Worm (Caenorhabditis elegans) whole organism, L1 larva: ENCODE measurements around the gene lhfp-4.

Experiments
- C04F5.9 ChIP-seq: sonication (generic microtip); optimal IDR thresholded peaks from 2 replicates; lab custom pipeline; 2016; ENCODE audit warnings: missing genetic modification characterization, missing compliant biosample characterization
- C16A3.4 ChIP-seq: fragments of 150-350 bp; optimal IDR thresholded peaks from 2 replicates; lab custom pipeline; 2014; ENCODE audit warnings: missing biosample characterization, missing genetic modification characterization
- alr-1 ChIP-seq: fragments of 200-800 bp; sonication (Bioruptor generic); optimal IDR thresholded peaks from 2 replicates; lab custom pipeline; 2018; ENCODE audit warnings: borderline replicate concordance, mild to moderate bottlenecking, missing genetic modification characterization, missing compliant biosample characterization
- aly-2 ChIP-seq: fragments of 150-350 bp; optimal IDR thresholded peaks from 2 replicates; lab custom pipeline; 2014; ENCODE audit warnings: missing biosample characterization, missing genetic modification characterization
- ama-1 ChIP-seq: fragments of 150-350 bp; optimal IDR thresholded peaks from 2 replicates; lab custom pipeline; 2014
- blmp-1 ChIP-seq: fragments of 150-350 bp; optimal IDR thresholded peaks from 2 replicates; lab custom pipeline; 2014; ENCODE audit warnings: missing biosample characterization, missing genetic modification characterization
- ceh-82 ChIP-seq, 3 experiments: fragments of 150-350 bp in 1 of 3; sonication (generic microtip) in 2 of 3; optimal IDR thresholded peaks; 2 replicates each; lab custom pipeline; 2014 to 2017; ENCODE audit warnings: missing biosample characterization in 3 of 3, missing genetic modification characterization in 3 of 3
- ces-1 ChIP-seq: fragments of 150-350 bp; optimal IDR thresholded peaks from 2 replicates; lab custom pipeline; 2014; ENCODE audit warnings: missing biosample characterization, missing genetic modification reagents, missing genetic modification characterization
- dpl-1 ChIP-seq, 3 experiments: fragments of 150-350 bp in 2 of 3; sonication (generic microtip) in 1 of 3; optimal IDR thresholded peaks; 2 replicates each; lab custom pipeline; 2014 to 2017; ENCODE audit warnings: missing biosample characterization in 3 of 3, missing genetic modification characterization in 3 of 3, missing genetic modification reagents in 3 of 3
- dsc-1 ChIP-seq: sonication (generic microtip); optimal IDR thresholded peaks from 2 replicates; lab custom pipeline; 2016; ENCODE audit warnings: mild to moderate bottlenecking, missing genetic modification characterization, missing compliant biosample characterization
- efl-1 ChIP-seq, 4 experiments: fragments of 150-350 bp; optimal IDR thresholded peaks in 3 of 4; peaks in 1 of 4; 1 replicate in 1 of 4; 2 replicates in 3 of 4; lab custom pipeline; 2014; ENCODE audit warnings: missing biosample characterization in 2 of 4, missing genetic modification characterization in 2 of 4, missing genetic modification reagents in 2 of 4
- efl-3 ChIP-seq: fragments of 200-800 bp; sonication (Bioruptor generic); optimal IDR thresholded peaks from 2 replicates; lab custom pipeline; 2018; ENCODE audit warnings: mild to moderate bottlenecking, missing genetic modification characterization, missing compliant biosample characterization
- egl-13 ChIP-seq: sonication (generic microtip); optimal IDR thresholded peaks from 2 replicates; lab custom pipeline; 2016; ENCODE audit warnings: missing genotype, missing genetic modification reagents, missing genetic modification characterization, missing compliant biosample characterization
- elt-2 ChIP-seq: sonication (generic microtip); optimal IDR thresholded peaks from 2 replicates; lab custom pipeline; 2016; ENCODE audit warnings: missing genetic modification characterization, mild to moderate bottlenecking, inconsistent platforms, missing compliant biosample characterization, missing genetic modification reagents
- elt-3 ChIP-seq, 6 experiments: fragments of 150-350 bp in 1 of 6; sonication (generic microtip); optimal IDR thresholded peaks; 2 replicates each; lab custom pipeline; 2017 to 2018; ENCODE audit warnings: missing biosample characterization in 6 of 6, missing genetic modification characterization in 6 of 6, inconsistent platforms in 1 of 6
- ets-5 ChIP-seq: fragments of 200-800 bp; sonication (Bioruptor generic); IDR thresholded peaks from 2 replicates; pipeline ENCODE4 v1.3.6; 2022; ENCODE audit warnings: missing genetic modification characterization, missing compliant biosample characterization
- fkh-4 ChIP-seq: sonication (generic microtip); optimal IDR thresholded peaks from 2 replicates; lab custom pipeline; 2016; ENCODE audit warnings: missing compliant biosample characterization, missing genetic modification characterization, borderline replicate concordance
- fos-1 ChIP-seq: fragments of 150-350 bp; optimal IDR thresholded peaks from 2 replicates; lab custom pipeline; 2014; ENCODE audit warnings: missing biosample characterization, missing genetic modification characterization
- hlh-4 ChIP-seq: sonication (generic microtip); optimal IDR thresholded peaks from 2 replicates; lab custom pipeline; 2016; ENCODE audit warnings: mild to moderate bottlenecking, missing genetic modification characterization, missing compliant biosample characterization
- isw-1 ChIP-seq: fragments of 200-800 bp; sonication (Bioruptor generic); IDR thresholded peaks from 2 replicates; pipeline ENCODE4 v1.3.6; 2022; ENCODE audit warnings: missing genetic modification characterization, missing compliant biosample characterization
- lin-13 ChIP-seq: fragments of 150-350 bp; optimal IDR thresholded peaks from 2 replicates; lab custom pipeline; 2014; ENCODE audit warnings: missing biosample characterization, missing genetic modification reagents, missing genetic modification characterization
- lin-15B ChIP-seq: fragments of 150-350 bp; sonication (generic microtip); optimal IDR thresholded peaks from 3 replicates; lab custom pipeline; 2014; ENCODE audit warnings: missing biosample characterization, missing genetic modification characterization
- lin-35 ChIP-seq, 2 experiments: fragments of 150-350 bp; optimal IDR thresholded peaks; 2 replicates each; lab custom pipeline; 2014; ENCODE audit warnings: missing biosample characterization in 2 of 2, missing genetic modification characterization in 2 of 2, missing genetic modification reagents in 2 of 2
- lsy-2 ChIP-seq, 2 experiments: fragments of 150-350 bp; optimal IDR thresholded peaks; 2 replicates each; lab custom pipeline; 2014; ENCODE audit warnings: missing biosample characterization in 2 of 2, missing genetic modification characterization in 2 of 2
- mep-1 ChIP-seq: fragments of 150-350 bp; optimal IDR thresholded peaks from 2 replicates; lab custom pipeline; 2014; ENCODE audit warnings: missing biosample characterization, missing genetic modification characterization
- nhr-11 ChIP-seq: fragments of 150-350 bp; optimal IDR thresholded peaks from 2 replicates; lab custom pipeline; 2014; ENCODE audit warnings: missing biosample characterization, missing genetic modification characterization
- nhr-12 ChIP-seq: sonication (generic microtip); optimal IDR thresholded peaks from 2 replicates; lab custom pipeline; 2017; ENCODE audit warnings: missing biosample characterization, missing genetic modification characterization
- nhr-20 ChIP-seq: sonication (generic microtip); optimal IDR thresholded peaks from 2 replicates; lab custom pipeline; 2016; ENCODE audit warnings: mild to moderate bottlenecking, missing genetic modification characterization, missing compliant biosample characterization
- nhr-85 ChIP-seq: sonication (generic microtip); peaks from one replicate; lab custom pipeline; 2016; ENCODE audit warnings: missing genetic modification characterization, inconsistent platforms, missing compliant biosample characterization
- nhr-90 ChIP-seq: sonication (generic microtip); optimal IDR thresholded peaks from 2 replicates; lab custom pipeline; 2016; ENCODE audit warnings: mild to moderate bottlenecking, missing genetic modification characterization, missing compliant biosample characterization; ENCODE audit not compliant: poor library complexity
- pax-3 ChIP-seq: fragments of 200-800 bp; sonication (Bioruptor generic); optimal IDR thresholded peaks from 2 replicates; lab custom pipeline; 2018; ENCODE audit warnings: mild to moderate bottlenecking, missing genetic modification characterization, moderate library complexity, missing compliant biosample characterization
- pqm-1 ChIP-seq: sonication (generic microtip); optimal IDR thresholded peaks from 3 replicates; lab custom pipeline; 2017; ENCODE audit warnings: missing biosample characterization, missing genetic modification characterization
- snpc-4 ChIP-seq: fragments of 150-350 bp; optimal IDR thresholded peaks from 2 replicates; lab custom pipeline; 2014; ENCODE audit warnings: missing biosample characterization, missing genetic modification characterization
- snu-23 ChIP-seq: sonication (generic microtip); optimal IDR thresholded peaks from 2 replicates; lab custom pipeline; 2016; ENCODE audit warnings: missing genetic modification characterization, missing compliant biosample characterization
- swsn-7 ChIP-seq: sonication (generic microtip); optimal IDR thresholded peaks from 2 replicates; lab custom pipeline; 2016; ENCODE audit warnings: missing genetic modification characterization, missing compliant biosample characterization
- tlp-1 ChIP-seq: fragments of 150-350 bp; optimal IDR thresholded peaks from 2 replicates; lab custom pipeline; 2014; ENCODE audit warnings: missing biosample characterization, missing genetic modification characterization
- unc-62 ChIP-seq: fragments of 150-350 bp; optimal IDR thresholded peaks from 2 replicates; lab custom pipeline; 2014; ENCODE audit warnings: missing biosample characterization, missing genetic modification reagents, missing genetic modification characterization
- unc-86 ChIP-seq: sonication (generic microtip); optimal IDR thresholded peaks from 2 replicates; lab custom pipeline; 2016; ENCODE audit warnings: missing genetic modification characterization, missing compliant biosample characterization
- unc-98 ChIP-seq: fragments of 200-800 bp; sonication (Bioruptor generic); IDR thresholded peaks from 2 replicates; pipeline ENCODE4 v1.3.6; 2022; ENCODE audit warnings: missing genetic modification characterization, missing compliant biosample characterization
- vab-15 ChIP-seq: sonication (generic microtip); optimal IDR thresholded peaks from 2 replicates; lab custom pipeline; 2017; ENCODE audit warnings: missing genotype, mild to moderate bottlenecking, missing genetic modification characterization, missing compliant biosample characterization
- zag-1 ChIP-seq: fragments of 150-350 bp; optimal IDR thresholded peaks from 2 replicates; lab custom pipeline; 2014; ENCODE audit warnings: missing biosample characterization, missing genetic modification characterization
- ztf-4 ChIP-seq: fragments of 150-350 bp; optimal IDR thresholded peaks from 2 replicates; lab custom pipeline; 2014; ENCODE audit warnings: missing biosample characterization, missing genetic modification characterization

lhfp-4 gene

ce11 chrIV:17255001-17255400 is 20.4 kb upstream of the lhfp-4 start, which contains the start of gene gtf-2E1:
Gene gtf-2E1 (plus strand): TSS chrIV:17255301.
- TF ChIP-seq lin-15B (tag; lab: Kevin White, UChicago) (no peak), dpl-1 (GFP tag; optimal IDR thresholded peaks at IDR 0.05; lab: Kevin White, UChicago) (no peak), lin-13 (GFP tag; lab: Kevin White, UChicago) (no peak), nhr-12 (tag; lab: Kevin White, UChicago) (no peak), aly-2 (tag; lab: Kevin White, UChicago) (no peak), zag-1 (tag; lab: Kevin White, UChicago) (no peak), elt-2 (tag; lab: Kevin White, UChicago) (no peak), egl-13 (no peak), ces-1 (GFP tag; lab: Kevin White, UChicago) (no peak), unc-98 (GFP tag; lab: Robert Waterston, UW) (no peak), mep-1 (tag; lab: Kevin White, UChicago) (no peak), ets-5 (no peak)

ce11 chrIV:17258824-17259223 is 16.6 kb upstream of the lhfp-4 start:
- TF ChIP-seq efl-1 (optimal IDR thresholded peaks at IDR 0.05; lab: Kevin White, UChicago) (no peak), efl-1 (GFP tag; optimal IDR thresholded peaks at IDR 0.05 in 1 of 2; lab: Kevin White, UChicago) (peak in 1 of 2 experiments; percentile 50), tlp-1 (tag; lab: Kevin White, UChicago) (no peak)
- TF ChIP-seq, all 84 proteins: peak for 1

ce11 chrIV:17259310-17259709 is 16.1 kb upstream of the lhfp-4 start, which contains the start of gene phyh-1:
Gene phyh-1 (minus strand): TSS chrIV:17259410.
- TF ChIP-seq snpc-4 (tag; lab: Kevin White, UChicago) (no peak), vab-15 (no peak), efl-3 (GFP tag; lab: Kevin White, UChicago) (no peak), unc-62 (GFP tag; lab: Kevin White, UChicago) (no peak), pax-3 (tag; lab: Kevin White, UChicago) (no peak), alr-1 (no peak), fos-1 (no peak), dsc-1 (tag; lab: Kevin White, UChicago) (no peak), ama-1 (lab: Kevin White, UChicago) (no peak), ets-5 (no peak), nhr-85 (tag; lab: Kevin White, UChicago) (no peak), ztf-4 (tag; lab: Kevin White, UChicago) (no peak), lin-35 (GFP tag; optimal IDR thresholded peaks at IDR 0.05; lab: Kevin White, UChicago) (no peak)
- TF ChIP-seq, all 84 proteins: peak for 0

ce11 chrIV:17262385-17262784 is 13.0 kb upstream of the lhfp-4 start, which contains the start of gene ZK550.6:
Gene ZK550.6 (minus strand): TSS chrIV:17262485.
- TF ChIP-seq swsn-7 (tag; lab: Kevin White, UChicago) (no peak), ceh-82 (tag; optimal IDR thresholded peaks at IDR 0.05; lab: Kevin White, UChicago) (no peak), efl-1 (optimal IDR thresholded peaks at IDR 0.05; lab: Kevin White, UChicago) (no peak), efl-1 (GFP tag; optimal IDR thresholded peaks at IDR 0.05 in 1 of 2; lab: Kevin White, UChicago) (peak in 1 of 2 experiments; percentile 6), lin-13 (GFP tag; lab: Kevin White, UChicago) (no peak), egl-13 (no peak), nhr-11 (tag; lab: Kevin White, UChicago) (no peak), dpl-1 (GFP tag; optimal IDR thresholded peaks at IDR 0.05; lab: Kevin White, UChicago) (no peak), C04F5.9 (tag; lab: Kevin White, UChicago) (no peak)

ce11 chrIV:17263714-17264113 is 11.7 kb upstream of the lhfp-4 start:
- TF ChIP-seq fkh-4 (tag; lab: Kevin White, UChicago) = no peak
- peak in 1 of 2 experiments; percentile 69 for TF ChIP-seq lin-35 (GFP tag; optimal IDR thresholded peaks at IDR 0.05; lab: Kevin White, UChicago)
- peak in 1 of 2 experiments; percentile 17 for TF ChIP-seq lsy-2 (tag; optimal IDR thresholded peaks at IDR 0.05; lab: Kevin White, UChicago)
- TF ChIP-seq nhr-20 (tag; lab: Kevin White, UChicago) = peak; percentile 27
- TF ChIP-seq unc-62 (GFP tag; lab: Kevin White, UChicago) = no peak
- TF ChIP-seq zag-1 (tag; lab: Kevin White, UChicago) = no peak
- peak; percentile 85 for TF ChIP-seq elt-2 (tag; lab: Kevin White, UChicago)
- TF ChIP-seq hlh-4 (tag; lab: Kevin White, UChicago) = no peak
- TF ChIP-seq unc-86 (tag; lab: Kevin White, UChicago) = no peak
- TF ChIP-seq pqm-1 (tag; lab: Kevin White, UChicago) = peak; percentile 6
- TF ChIP-seq C16A3.4 (tag; lab: Kevin White, UChicago) = no peak
- peak; percentile 15 for TF ChIP-seq nhr-90 (tag; lab: Kevin White, UChicago)
- peak; percentile 52 for TF ChIP-seq blmp-1
- TF ChIP-seq pax-3 (tag; lab: Kevin White, UChicago) = no peak
- TF ChIP-seq isw-1 (GFP tag; lab: Robert Waterston, UW) = no peak
- TF ChIP-seq snu-23 (GFP tag; lab: Kevin White, UChicago) = peak; percentile 20
- TF ChIP-seq elt-3 (tag; optimal IDR thresholded peaks at IDR 0.05; lab: Kevin White, UChicago) = peak in 2 of 6 experiments; percentile 0 to 24
